Worm (Caenorhabditis elegans): ENCODE results near the gene nas-18.

- no peak for TF ChIP-seq scrt-1 (GFP tag; IDR thresholded peaks at IDR 0.05)
- no peak for TF ChIP-seq B0310.2 (tag; optimal IDR thresholded peaks at IDR 0.05)
- TF ChIP-seq pes-1 (GFP tag; IDR thresholded peaks at IDR 0.05): no peak
- TF ChIP-seq flt-1 (GFP tag; IDR thresholded peaks at IDR 0.05): no peak
- no peak for TF ChIP-seq ceh-13 (GFP tag; optimal IDR thresholded peaks at IDR 0.05)
These were observed 34.6 kb downstream of the nas-18 start for ce11 chrV:11430823-11431222.

Measured in whole organism, early embryonic.